Fruit fly (Drosophila melanogaster): ENCODE results near the gene CG6845.

The CG6845 gene

DNA sequence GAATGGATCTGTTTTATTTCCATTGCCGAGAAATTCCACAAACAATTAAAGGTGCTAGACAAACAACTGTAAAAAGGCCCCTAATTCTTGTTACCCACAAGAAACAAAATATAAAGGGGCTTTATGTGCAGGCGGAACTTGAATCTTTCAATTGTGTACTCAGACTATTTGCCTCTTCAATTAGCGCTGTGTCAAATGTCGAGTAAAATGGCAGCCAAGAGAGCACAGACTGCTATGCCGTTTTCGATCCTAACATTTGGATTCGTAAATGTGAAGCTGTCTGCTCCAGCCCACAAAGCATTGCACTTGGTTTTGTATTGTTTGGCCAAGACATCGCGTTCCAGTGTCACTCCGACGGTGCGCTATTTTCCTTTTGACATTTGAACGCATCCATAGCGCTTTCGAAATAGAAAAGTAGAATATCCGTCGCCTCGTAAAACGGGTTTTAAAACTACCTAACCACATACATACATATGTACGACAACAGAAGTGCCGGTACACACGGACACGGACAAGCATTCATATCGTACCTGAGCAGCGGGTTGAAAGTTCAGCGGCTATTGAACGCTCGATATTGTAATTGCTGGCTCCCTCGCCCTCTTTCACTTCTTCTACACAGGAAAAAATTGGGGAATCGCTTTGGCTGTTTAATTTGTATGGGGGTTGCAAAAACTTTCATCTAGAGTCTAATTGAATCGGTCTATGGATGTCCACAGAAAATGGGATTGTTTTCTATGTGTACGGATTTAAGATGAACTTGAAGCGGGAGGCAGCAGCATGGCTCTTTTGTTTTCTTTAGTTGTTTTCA is 20.0 kb downstream of the CG6845 start:
- TF ChIP-seq EcR (GFP tag; optimal IDR thresholded peaks at IDR 0.05), result peak; percentile 50
- TF ChIP-seq CG10348 (GFP tag; IDR thresholded peaks at IDR 0.05), result no peak
- TF ChIP-seq CG8159 (tag; optimal IDR thresholded peaks at IDR 0.05), result peak; percentile 55
- TF ChIP-seq CG12605 (GFP tag; IDR thresholded peaks at IDR 0.05), result peak; percentile 46; the same call in 1 of the 2 replicates
- no peak for TF ChIP-seq Pif1B (GFP tag; optimal IDR thresholded peaks at IDR 0.05)
- TF ChIP-seq Pif1A (GFP tag; optimal IDR thresholded peaks at IDR 0.05), result peak; percentile 68
- TF ChIP-seq CG9948 (tag; optimal IDR thresholded peaks at IDR 0.05), result peak; percentile 48
- TF ChIP-seq CG14655 (GFP tag; optimal IDR thresholded peaks at IDR 0.05), result no peak
- TF ChIP-seq CG15710 (tag; optimal IDR thresholded peaks at IDR 0.05), result peak; percentile 15
- peak; percentile 0 for TF ChIP-seq Snoo (tag; optimal IDR thresholded peaks at IDR 0.05)
- peak; percentile 59 for TF ChIP-seq Ets98B (GFP tag; IDR thresholded peaks at IDR 0.05)
- peak; percentile 62 for TF ChIP-seq CG13204 (GFP tag; optimal IDR thresholded peaks at IDR 0.05)
- no peak for TF ChIP-seq CG34367 (tag; optimal IDR thresholded peaks at IDR 0.05)
- TF ChIP-seq CG17806 (tag; optimal IDR thresholded peaks at IDR 0.05), result peak; percentile 27
- peak; percentile 57; the same call in 1 of the 3 replicates for TF ChIP-seq fd96Ca (GFP tag; IDR thresholded peaks at IDR 0.05)
- no peak for TF ChIP-seq CG32121 (GFP tag; IDR thresholded peaks at IDR 0.05)
- TF ChIP-seq CG4496 (GFP tag; IDR thresholded peaks at IDR 0.05), result 0 out of 3 replicates have a peak, but pooled peaks have one; percentile 63
- TF ChIP-seq CG8301 (tag; optimal IDR thresholded peaks at IDR 0.05), result peak; percentile 49
- TF ChIP-seq gl (tag; optimal IDR thresholded peaks at IDR 0.05), result no peak
- no peak for TF ChIP-seq rn (GFP tag; IDR thresholded peaks at IDR 0.05)
- TF ChIP-seq D1 (tag; optimal IDR thresholded peaks at IDR 0.05), result no peak

DNA sequence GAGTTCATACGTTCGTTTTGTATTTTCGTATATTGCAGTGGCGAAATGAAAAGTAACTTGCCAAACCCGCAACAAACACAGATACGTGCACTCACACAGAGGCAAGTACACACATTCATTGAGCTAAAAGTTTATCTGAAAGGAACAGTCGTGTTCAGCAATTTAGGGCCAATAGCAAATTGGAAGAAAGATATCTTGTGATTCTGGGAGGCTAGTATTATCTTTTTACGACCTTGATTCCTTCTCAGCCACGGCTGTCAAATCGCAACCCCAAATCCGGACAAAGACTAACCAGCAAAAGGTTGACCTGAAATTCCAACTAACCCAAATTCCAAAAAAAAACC is 20.5 kb downstream of the CG6845 start:
- TF ChIP-seq CG8301 (tag; optimal IDR thresholded peaks at IDR 0.05) (no peak), CG34367 (tag; optimal IDR thresholded peaks at IDR 0.05) (no peak), fd96Ca (GFP tag; IDR thresholded peaks at IDR 0.05) (no peak), CG13204 (GFP tag; optimal IDR thresholded peaks at IDR 0.05) (no peak), CG15710 (tag; optimal IDR thresholded peaks at IDR 0.05) (no peak), EcR (GFP tag; optimal IDR thresholded peaks at IDR 0.05) (no peak), Ets98B (GFP tag; IDR thresholded peaks at IDR 0.05) (no peak), CG32121 (GFP tag; IDR thresholded peaks at IDR 0.05) (no peak), D1 (tag; optimal IDR thresholded peaks at IDR 0.05) (no peak), CG10348 (GFP tag; IDR thresholded peaks at IDR 0.05) (no peak), CG12605 (GFP tag; IDR thresholded peaks at IDR 0.05) (no peak), Pif1A (GFP tag; optimal IDR thresholded peaks at IDR 0.05) (no peak), Snoo (tag; optimal IDR thresholded peaks at IDR 0.05) (no peak), Pif1B (GFP tag; optimal IDR thresholded peaks at IDR 0.05) (no peak), rn (GFP tag; IDR thresholded peaks at IDR 0.05) (no peak), CG14655 (GFP tag; optimal IDR thresholded peaks at IDR 0.05) (no peak)

DNA sequence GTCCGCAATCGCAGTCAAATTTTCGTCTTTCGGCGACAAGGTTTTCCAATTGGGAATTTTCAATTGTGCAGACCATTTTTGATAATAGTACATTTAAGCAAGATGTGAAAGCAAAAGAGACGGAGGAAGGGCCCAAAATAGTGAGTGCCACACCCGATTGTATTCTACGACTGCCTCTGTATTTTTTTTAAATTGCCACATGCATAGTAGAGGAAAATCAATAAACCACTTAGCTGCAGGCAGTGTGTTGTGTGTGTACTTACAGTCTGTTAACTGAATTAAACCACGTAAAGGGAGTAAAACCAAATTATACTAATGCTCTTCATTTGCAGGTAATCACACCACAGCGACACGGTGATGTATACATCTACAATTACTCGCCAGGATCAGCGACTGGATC is 25.5 kb downstream of the CG6845 start:
- TF ChIP-seq CG15710 (tag; optimal IDR thresholded peaks at IDR 0.05), result no peak
- no peak for TF ChIP-seq CG34367 (tag; optimal IDR thresholded peaks at IDR 0.05)
- TF ChIP-seq D1 (tag; optimal IDR thresholded peaks at IDR 0.05), result no peak
- TF ChIP-seq CG32121 (GFP tag; IDR thresholded peaks at IDR 0.05), result no peak
- no peak for TF ChIP-seq Pif1B (GFP tag; optimal IDR thresholded peaks at IDR 0.05)
- TF ChIP-seq Pif1A (GFP tag; optimal IDR thresholded peaks at IDR 0.05), result no peak
- TF ChIP-seq CG13204 (GFP tag; optimal IDR thresholded peaks at IDR 0.05), result no peak
- no peak for TF ChIP-seq Snoo (tag; optimal IDR thresholded peaks at IDR 0.05)
- no peak for TF ChIP-seq EcR (GFP tag; optimal IDR thresholded peaks at IDR 0.05)
- no peak for TF ChIP-seq rn (GFP tag; IDR thresholded peaks at IDR 0.05)

DNA sequence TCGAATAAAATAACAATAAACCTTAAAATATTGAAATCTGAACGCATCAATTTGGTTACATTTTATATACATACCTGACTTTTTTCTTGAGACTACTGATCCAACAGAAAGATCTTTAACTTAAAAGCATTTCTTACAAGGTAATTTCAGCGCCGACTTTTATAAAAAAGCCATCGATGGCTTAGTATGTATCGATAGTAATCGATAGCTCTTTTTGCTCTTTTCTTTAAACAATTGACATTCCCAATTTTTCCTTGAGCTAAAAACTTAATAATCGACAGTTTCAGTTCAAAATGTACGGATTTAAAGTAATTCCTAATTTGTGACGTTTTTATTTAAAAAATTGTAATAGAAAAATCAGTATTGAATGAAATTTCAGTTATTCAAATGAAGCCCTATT is 28.3 kb downstream of the CG6845 start:
- TF ChIP-seq gl (tag; optimal IDR thresholded peaks at IDR 0.05) (no peak), D1 (tag; optimal IDR thresholded peaks at IDR 0.05) (no peak), CG8159 (tag; optimal IDR thresholded peaks at IDR 0.05) (no peak), CG32121 (GFP tag; IDR thresholded peaks at IDR 0.05) (no peak), EcR (GFP tag; optimal IDR thresholded peaks at IDR 0.05) (no peak), Ets98B (GFP tag; IDR thresholded peaks at IDR 0.05) (no peak), CG10348 (GFP tag; IDR thresholded peaks at IDR 0.05) (no peak), rn (GFP tag; IDR thresholded peaks at IDR 0.05) (no peak), CG34367 (tag; optimal IDR thresholded peaks at IDR 0.05) (no peak), CG12605 (GFP tag; IDR thresholded peaks at IDR 0.05) (no peak), CG15710 (tag; optimal IDR thresholded peaks at IDR 0.05) (no peak), Pif1A (GFP tag; optimal IDR thresholded peaks at IDR 0.05) (no peak), CG9948 (tag; optimal IDR thresholded peaks at IDR 0.05) (no peak), fd96Ca (GFP tag; IDR thresholded peaks at IDR 0.05) (no peak), Snoo (tag; optimal IDR thresholded peaks at IDR 0.05) (no peak), CG14655 (GFP tag; optimal IDR thresholded peaks at IDR 0.05) (no peak), CG4496 (GFP tag; IDR thresholded peaks at IDR 0.05) (no peak), CG17806 (tag; optimal IDR thresholded peaks at IDR 0.05) (no peak)

DNA sequence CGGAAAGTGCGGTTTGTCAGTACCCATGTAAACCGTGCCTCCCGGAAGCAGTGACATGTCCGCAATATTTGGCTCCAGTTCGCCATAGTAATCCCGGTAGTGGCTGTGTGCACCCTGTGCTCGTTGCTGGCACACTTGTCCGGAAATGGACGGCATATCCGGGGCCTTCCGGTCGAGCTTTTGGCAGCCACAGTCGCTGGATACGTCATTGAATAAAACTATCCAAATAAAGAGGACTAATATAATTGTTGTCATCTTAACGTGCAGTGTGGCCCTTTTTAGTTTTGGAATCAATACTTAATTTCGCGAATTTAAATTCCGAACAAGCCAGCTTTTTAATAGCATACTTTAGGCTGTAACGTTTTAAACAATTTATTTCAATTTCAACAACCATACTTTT is 29.7 kb downstream of the CG6845 start, which contains the start of gene CG7049:
Gene CG7049, minus strand, starts transcription at position 280 of the 400 bp plus-strand sequence.
- TF ChIP-seq Snoo (tag; optimal IDR thresholded peaks at IDR 0.05), result no peak
- no peak for TF ChIP-seq CG4496 (GFP tag; IDR thresholded peaks at IDR 0.05)
- TF ChIP-seq D1 (tag; optimal IDR thresholded peaks at IDR 0.05), result no peak
- no peak for TF ChIP-seq CG14655 (GFP tag; optimal IDR thresholded peaks at IDR 0.05)
- no peak for TF ChIP-seq CG17806 (tag; optimal IDR thresholded peaks at IDR 0.05)
- no peak for TF ChIP-seq gl (tag; optimal IDR thresholded peaks at IDR 0.05)
- no peak for TF ChIP-seq CG12605 (GFP tag; IDR thresholded peaks at IDR 0.05)
- TF ChIP-seq CG15710 (tag; optimal IDR thresholded peaks at IDR 0.05), result no peak
- no peak for TF ChIP-seq CG8159 (tag; optimal IDR thresholded peaks at IDR 0.05)
- no peak for TF ChIP-seq Ets98B (GFP tag; IDR thresholded peaks at IDR 0.05)
- TF ChIP-seq CG13204 (GFP tag; optimal IDR thresholded peaks at IDR 0.05), result no peak
- TF ChIP-seq CG34367 (tag; optimal IDR thresholded peaks at IDR 0.05), result no peak
- TF ChIP-seq CG9948 (tag; optimal IDR thresholded peaks at IDR 0.05), result no peak
- no peak for TF ChIP-seq CG8301 (tag; optimal IDR thresholded peaks at IDR 0.05)
- TF ChIP-seq Pif1A (GFP tag; optimal IDR thresholded peaks at IDR 0.05), result no peak
